Fruit fly (Drosophila melanogaster) whole organism, embryonic: ENCODE data around the gene wg.

Experiments used
- CG10366 ChIP-seq: fragments of 200-800 bp; sonication (Bioruptor generic); IDR thresholded peaks from 2 replicates; pipeline ENCODE4 v1.3.6; 2022; ENCODE audit warnings: missing biosample characterization, missing genetic modification characterization
- CG11560 ChIP-seq: fragments of 200-800 bp; sonication (Bioruptor generic); IDR thresholded peaks from 3 replicates; pipeline ENCODE4 v1.3.6; 2022; ENCODE audit warnings: missing biosample characterization, missing genetic modification characterization
- CG12744 ChIP-seq: fragments of 200-800 bp; sonication (Bioruptor generic); optimal IDR thresholded peaks from 2 replicates; lab custom pipeline; 2016; ENCODE audit warnings: missing biosample characterization, missing genetic modification characterization
- CG12942 ChIP-seq: fragments of 200-800 bp; sonication (Bioruptor generic); optimal IDR thresholded peaks from 3 replicates; lab custom pipeline; 2016; ENCODE audit warnings: missing biosample characterization, missing genetic modification characterization
- CG1602 ChIP-seq: fragments of 200-800 bp; sonication (Bioruptor generic); optimal IDR thresholded peaks from 3 replicates; lab custom pipeline; 2016; ENCODE audit warnings: missing biosample characterization, missing genetic modification characterization
- CG16813 ChIP-seq: fragments of 200-800 bp; sonication (Bioruptor generic); IDR thresholded peaks from 3 replicates; pipeline ENCODE4 v1.3.6; 2022; ENCODE audit warnings: missing biosample characterization, missing genetic modification characterization; ENCODE audit not compliant: partially characterized antibody
- CG17361 ChIP-seq: fragments of 200-800 bp; sonication (Bioruptor generic); IDR thresholded peaks from 3 replicates; pipeline ENCODE4 v1.3.6; 2022; ENCODE audit warnings: missing biosample characterization, missing genetic modification characterization
- CG17568 ChIP-seq: fragments of 200-800 bp; sonication (Bioruptor generic); optimal IDR thresholded peaks from 2 replicates; lab custom pipeline; 2018; ENCODE audit warnings: missing biosample characterization, mild to moderate bottlenecking, missing genetic modification characterization, moderate library complexity
- CG17829 ChIP-seq: fragments of 200-800 bp; optimal IDR thresholded peaks from 2 replicates; lab custom pipeline; 2019; ENCODE audit warnings: missing biosample characterization, mild to moderate bottlenecking, missing genetic modification characterization, moderate library complexity
- CG18011 ChIP-seq: fragments of 200-800 bp; sonication (Bioruptor generic); optimal IDR thresholded peaks from 2 replicates; lab custom pipeline; 2017; ENCODE audit warnings: missing biosample characterization, missing genetic modification characterization, mild to moderate bottlenecking, moderate library complexity, missing genotype
- CG30020 ChIP-seq: fragments of 200-800 bp; optimal IDR thresholded peaks from 2 replicates; lab custom pipeline; 2019; ENCODE audit warnings: missing biosample characterization, mild to moderate bottlenecking, missing genetic modification characterization, moderate library complexity
- CG30431 ChIP-seq: fragments of 200-800 bp; sonication (Bioruptor generic); optimal IDR thresholded peaks from 2 replicates; lab custom pipeline; 2017; ENCODE audit warnings: missing biosample characterization, missing genetic modification characterization
- CG31365 ChIP-seq: fragments of 200-800 bp; sonication (Bioruptor generic); optimal IDR thresholded peaks from 2 replicates; lab custom pipeline; 2018; ENCODE audit warnings: missing biosample characterization, mild to moderate bottlenecking, missing genetic modification characterization
- CG31441 ChIP-seq: fragments of 200-800 bp; sonication (Bioruptor generic); IDR thresholded peaks from 2 replicates; pipeline ENCODE4 v1.3.6; 2022; ENCODE audit warnings: missing biosample characterization, missing genetic modification characterization
- CG34224 ChIP-seq: fragments of 200-800 bp; sonication (Bioruptor generic); IDR thresholded peaks from 3 replicates; pipeline ENCODE4 v1.3.6; 2022; ENCODE audit warnings: missing biosample characterization, missing genetic modification characterization; ENCODE audit not compliant: partially characterized antibody
- CG34422 ChIP-seq: fragments of 200-800 bp; sonication (Bioruptor generic); IDR thresholded peaks from 3 replicates; pipeline ENCODE4 v1.3.6; 2022; ENCODE audit warnings: missing biosample characterization, missing genetic modification characterization
- CG4360 ChIP-seq: fragments of 200-800 bp; sonication (Bioruptor generic); IDR thresholded peaks from 2 replicates; pipeline ENCODE4 v1.3.6; 2022; ENCODE audit warnings: missing biosample characterization, missing genetic modification characterization
- CG5180 ChIP-seq: fragments of 200-800 bp; sonication (Bioruptor generic); optimal IDR thresholded peaks from 3 replicates; lab custom pipeline; 2017; ENCODE audit warnings: missing biosample characterization, missing genetic modification characterization, mild to moderate bottlenecking, moderate library complexity, missing genetic modification reagents
- CG6175 ChIP-seq: fragments of 200-800 bp; sonication (Bioruptor generic); IDR thresholded peaks from 3 replicates; pipeline ENCODE4 v1.3.6; 2022; ENCODE audit warnings: missing biosample characterization, missing genetic modification characterization
- CG6254 ChIP-seq: fragments of 200-800 bp; sonication (Bioruptor generic); optimal IDR thresholded peaks from 3 replicates; lab custom pipeline; 2017; ENCODE audit warnings: mild to moderate bottlenecking, missing biosample characterization, missing genetic modification reagents, missing genetic modification characterization
- CG7786 ChIP-seq: fragments of 200-800 bp; sonication (Bioruptor generic); optimal IDR thresholded peaks from 2 replicates; lab custom pipeline; 2016; ENCODE audit warnings: missing biosample characterization, missing genetic modification characterization
- CG7839 ChIP-seq: fragments of 200-800 bp; sonication (Bioruptor generic); optimal IDR thresholded peaks from 3 replicates; lab custom pipeline; 2018; ENCODE audit warnings: missing biosample characterization, mild to moderate bottlenecking, missing genetic modification characterization, moderate library complexity
- CG8924 ChIP-seq: fragments of 200-800 bp; optimal IDR thresholded peaks from 3 replicates; lab custom pipeline; 2019; ENCODE audit warnings: missing biosample characterization, mild to moderate bottlenecking, missing genetic modification characterization, moderate library complexity
- Dll ChIP-seq: fragments of 200-800 bp; sonication (Bioruptor generic); IDR thresholded peaks from 4 replicates; pipeline ENCODE4 v1.3.6; 2022; ENCODE audit warnings: missing biosample characterization, missing genetic modification characterization; ENCODE audit not compliant: partially characterized antibody
- Doc2 ChIP-seq: fragments of 200-800 bp; sonication (Bioruptor generic); IDR thresholded peaks from 2 replicates; pipeline ENCODE4 v1.3.6; 2022; ENCODE audit warnings: missing biosample characterization, missing genetic modification characterization
- Ets65A ChIP-seq: fragments of 200-800 bp; sonication (Bioruptor generic); peaks from one replicate; lab custom pipeline; 2016; ENCODE audit warnings: missing biosample characterization, missing genetic modification characterization
- Gug ChIP-seq: fragments of 200-800 bp; sonication (Bioruptor generic); IDR thresholded peaks from 4 replicates; pipeline ENCODE4 v1.3.6; 2022; ENCODE audit warnings: missing biosample characterization, missing genetic modification characterization
- Lhr ChIP-seq: fragments of 200-800 bp; sonication (Bioruptor generic); optimal IDR thresholded peaks from 3 replicates; lab custom pipeline; 2017; ENCODE audit warnings: mild to moderate bottlenecking, missing biosample characterization, missing genetic modification reagents, missing genetic modification characterization
- Lim3 ChIP-seq: fragments of 200-800 bp; sonication (Bioruptor generic); IDR thresholded peaks from 2 replicates; pipeline ENCODE4 v1.3.6; 2022; ENCODE audit warnings: missing biosample characterization, missing genetic modification characterization
- Max ChIP-seq: fragments of 200-800 bp; sonication (Bioruptor generic); optimal IDR thresholded peaks from 2 replicates; lab custom pipeline; 2016; ENCODE audit warnings: missing biosample characterization, mild to moderate bottlenecking, missing genetic modification characterization
- Scr ChIP-seq: fragments of 200-800 bp; sonication (Bioruptor generic); IDR thresholded peaks from 2 replicates; pipeline ENCODE4 v1.3.6; 2022; ENCODE audit warnings: missing biosample characterization, missing genetic modification characterization; ENCODE audit not compliant: partially characterized antibody
- Sry-β ChIP-seq: fragments of 200-800 bp; sonication (Bioruptor generic); optimal IDR thresholded peaks from 2 replicates; lab custom pipeline; 2018; ENCODE audit warnings: missing biosample characterization, mild to moderate bottlenecking, missing genetic modification characterization, moderate library complexity
- Sry-δ ChIP-seq: fragments of 200-800 bp; sonication (Bioruptor generic); optimal IDR thresholded peaks from 2 replicates; lab custom pipeline; 2016; ENCODE audit warnings: missing biosample characterization, missing genetic modification characterization
- Tbp ChIP-seq: fragments of >200 bp; optimal IDR thresholded peaks from 2 replicates; lab custom pipeline; 2018; ENCODE audit warnings: missing biosample characterization, missing genetic modification characterization
- Vsx1 ChIP-seq: fragments of 200-800 bp; sonication (Bioruptor generic); optimal IDR thresholded peaks from 2 replicates; lab custom pipeline; 2017; ENCODE audit warnings: missing biosample characterization, mild to moderate bottlenecking, missing genetic modification characterization, missing genetic modification reagents
- al ChIP-seq: fragments of 200-800 bp; sonication (Bioruptor generic); IDR thresholded peaks from 2 replicates; pipeline ENCODE4 v1.3.6; 2022; ENCODE audit warnings: missing biosample characterization, missing genetic modification characterization
- amos ChIP-seq: fragments of 200-800 bp; sonication (Bioruptor generic); IDR thresholded peaks from 2 replicates; pipeline ENCODE4 v1.3.6; 2022; ENCODE audit warnings: missing biosample characterization, missing genetic modification characterization; ENCODE audit not compliant: partially characterized antibody
- aop ChIP-seq: fragments of 200-800 bp; sonication (Bioruptor generic); IDR thresholded peaks from 2 replicates; pipeline ENCODE4 v1.3.6; 2022; ENCODE audit warnings: missing biosample characterization, missing genetic modification characterization
- crc ChIP-seq: fragments of 200-800 bp; sonication (Bioruptor generic); optimal IDR thresholded peaks from 2 replicates; lab custom pipeline; 2016; ENCODE audit warnings: missing biosample characterization, missing genetic modification characterization
- crp ChIP-seq, 2 experiments: fragments of 200-800 bp; sonication (Bioruptor generic); optimal IDR thresholded peaks; 2 replicates in 1 of 2; 3 replicates in 1 of 2; lab custom pipeline; 2017; ENCODE audit warnings: missing biosample characterization in 2 of 2, missing genetic modification characterization in 2 of 2, mild to moderate bottlenecking in 1 of 2, moderate library complexity in 1 of 2
- dmrt99B ChIP-seq: fragments of 200-800 bp; sonication (Bioruptor generic); optimal IDR thresholded peaks from 2 replicates; lab custom pipeline; 2018; ENCODE audit warnings: missing biosample characterization, mild to moderate bottlenecking, missing genetic modification characterization, moderate library complexity
- dpn ChIP-seq, 2 experiments: fragments of 200-800 bp; sonication (Bioruptor generic); optimal IDR thresholded peaks; 3 replicates each; lab custom pipeline; 2016; ENCODE audit warnings: missing biosample characterization in 2 of 2, missing genetic modification characterization in 2 of 2
- fd3F ChIP-seq: fragments of 200-800 bp; sonication (Bioruptor generic); optimal IDR thresholded peaks from 2 replicates; lab custom pipeline; 2018; ENCODE audit warnings: missing biosample characterization, mild to moderate bottlenecking, missing genetic modification characterization, moderate library complexity
- gce ChIP-seq: fragments of 200-800 bp; sonication (Bioruptor generic); IDR thresholded peaks from 3 replicates; pipeline ENCODE4 v1.3.6; 2022; ENCODE audit warnings: missing biosample characterization, missing genetic modification characterization
- kah ChIP-seq: fragments of 200-800 bp; sonication (Bioruptor generic); optimal IDR thresholded peaks from 2 replicates; lab custom pipeline; 2018; ENCODE audit warnings: missing biosample characterization, mild to moderate bottlenecking, missing genetic modification characterization
- klu ChIP-seq: fragments of 200-800 bp; sonication (Bioruptor generic); IDR thresholded peaks from 2 replicates; pipeline ENCODE4 v1.3.6; 2022; ENCODE audit warnings: missing biosample characterization, missing genetic modification characterization
- row ChIP-seq: fragments of 200-800 bp; sonication (Bioruptor generic); IDR thresholded peaks from 3 replicates; pipeline ENCODE4 v1.3.6; 2022; ENCODE audit warnings: missing biosample characterization, missing genetic modification characterization
- slou ChIP-seq: fragments of 200-800 bp; sonication (Bioruptor generic); optimal IDR thresholded peaks from 3 replicates; lab custom pipeline; 2016; ENCODE audit warnings: missing biosample characterization, missing genetic modification characterization
- sob ChIP-seq: fragments of 200-800 bp; sonication (Bioruptor generic); IDR thresholded peaks from 2 replicates; pipeline ENCODE4 v1.3.6; 2022; ENCODE audit warnings: missing biosample characterization, missing genetic modification characterization
- tna ChIP-seq: fragments of 200-800 bp; sonication (Bioruptor generic); IDR thresholded peaks from 2 replicates; pipeline ENCODE4 v1.3.6; 2022; ENCODE audit warnings: missing biosample characterization, missing genetic modification characterization; ENCODE audit not compliant: partially characterized antibody

The wg gene

DNA sequence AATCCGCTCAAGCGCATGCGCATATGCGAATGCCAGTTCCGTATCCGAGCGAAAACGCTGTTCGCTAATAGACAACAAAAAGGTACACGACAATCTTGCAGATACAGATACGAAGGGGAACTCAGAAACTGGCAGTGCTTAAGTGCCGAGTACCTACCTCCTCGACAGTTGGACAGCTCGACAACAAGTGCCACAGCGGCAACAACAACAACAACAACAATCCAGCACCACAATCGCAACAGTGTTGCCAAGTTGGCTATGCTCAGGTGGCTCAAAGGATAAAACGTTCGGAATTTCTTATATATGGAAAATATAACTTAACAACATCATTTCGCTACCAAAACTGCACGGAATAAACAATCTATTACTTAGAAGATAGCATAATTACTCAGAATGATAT, 17.1 kb upstream of the wg start:
- TF ChIP-seq Sry-β: peak; percentile 37
- TF ChIP-seq dmrt99B (tag; lab: Kevin White, UChicago): no peak
- TF ChIP-seq CG12744 (GFP tag; lab: Kevin White, UChicago): no peak
- no peak for TF ChIP-seq Doc2 (GFP tag; lab: Robert Waterston, UW)
- no peak for TF ChIP-seq CG11560 (tag; lab: Robert Waterston, UW)
- peak; percentile 47 for TF ChIP-seq Ets65A (GFP tag; lab: Kevin White, UChicago)
- TF ChIP-seq CG34224: no peak
- peak; percentile 81 for TF ChIP-seq CG4360 (GFP tag; lab: Robert Waterston, UW)
- no peak for TF ChIP-seq Gug (GFP tag; lab: Robert Waterston, UW)
- no peak for TF ChIP-seq CG17568 (GFP tag; lab: Kevin White, UChicago)
- no peak for TF ChIP-seq al (GFP tag; lab: Robert Waterston, UW)

DNA sequence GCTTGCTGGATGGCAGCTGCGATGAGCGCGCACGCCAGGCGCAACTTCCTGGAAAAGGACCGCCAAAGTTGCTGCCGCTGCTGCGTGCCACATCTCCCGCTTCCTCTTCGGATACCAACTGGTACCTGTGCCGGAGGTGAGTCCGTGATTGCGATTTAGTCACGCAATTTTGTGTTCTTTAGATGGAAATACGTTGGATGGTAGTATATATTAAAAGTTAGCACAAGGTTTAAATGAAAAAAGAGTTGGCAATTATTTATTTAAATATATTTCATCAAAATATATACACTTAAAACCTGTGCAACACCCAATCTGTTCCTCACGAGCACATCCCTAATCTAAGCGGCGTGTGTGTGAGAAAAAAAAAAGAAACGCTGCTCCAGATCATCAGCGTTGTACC, 16.4 kb upstream of the wg start:
- no peak for TF ChIP-seq CG8924 (tag; lab: Kevin White, UChicago)
- TF ChIP-seq CG5180 (GFP tag; lab: Kevin White, UChicago): no peak
- 0 out of 3 replicates have a peak, but pooled peaks have one; percentile 40 for TF ChIP-seq CG16813
- TF ChIP-seq amos (GFP tag; lab: Robert Waterston, UW): peak; percentile 18; the same call in 1 of the 2 replicates
- no peak for TF ChIP-seq kah (GFP tag; lab: Kevin White, UChicago)
- TF ChIP-seq slou (GFP tag; lab: Kevin White, UChicago): no peak
- no peak for TF ChIP-seq Sry-δ (GFP tag; lab: Kevin White, UChicago)
- TF ChIP-seq Vsx1: no peak
- TF ChIP-seq aop (GFP tag; lab: Robert Waterston, UW): no peak
- TF ChIP-seq Tbp (GFP tag; lab: Kevin White, UChicago): no peak
- TF ChIP-seq CG4360 (GFP tag; lab: Robert Waterston, UW): 0 out of 2 replicates have a peak, but pooled peaks have one; percentile 21
- TF ChIP-seq dpn (GFP tag; optimal IDR thresholded peaks at IDR 0.05; lab: Kevin White, UChicago): no peak
- no peak for TF ChIP-seq CG7786 (GFP tag; lab: Kevin White, UChicago)
- no peak for TF ChIP-seq CG30020 (tag; lab: Kevin White, UChicago)
- TF ChIP-seq CG31365 (tag; lab: Kevin White, UChicago): no peak
- TF ChIP-seq fd3F (GFP tag; lab: Kevin White, UChicago): no peak
- no peak for TF ChIP-seq CG34422 (GFP tag; lab: Robert Waterston, UW)
- no peak for TF ChIP-seq Lim3 (GFP tag; lab: Robert Waterston, UW)
- no peak for TF ChIP-seq CG17829 (tag; lab: Kevin White, UChicago)
- TF ChIP-seq Max: no peak
- TF ChIP-seq CG7839 (tag; lab: Kevin White, UChicago): no peak
- TF ChIP-seq crp (GFP tag; optimal IDR thresholded peaks at IDR 0.05; lab: Kevin White, UChicago): no peak
- no peak for TF ChIP-seq CG10366
- TF ChIP-seq klu: no peak
- TF ChIP-seq sob (GFP tag; lab: Robert Waterston, UW): no peak
- TF ChIP-seq CG1602 (GFP tag; lab: Kevin White, UChicago): no peak
- TF ChIP-seq Dll (GFP tag; lab: Robert Waterston, UW): peak; percentile 66
- TF ChIP-seq CG30431: no peak
- 0 out of 2 replicates have a peak, but pooled peaks have one; percentile 41 for TF ChIP-seq Scr
- no peak for TF ChIP-seq Lhr (GFP tag; lab: Kevin White, UChicago)
- no peak for TF ChIP-seq gce (GFP tag; lab: Robert Waterston, UW)
- no peak for TF ChIP-seq CG18011
- TF ChIP-seq tna (GFP tag; lab: Robert Waterston, UW): no peak
- 0 out of 3 replicates have a peak, but pooled peaks have one; percentile 29 for TF ChIP-seq row (GFP tag; lab: Robert Waterston, UW)
- TF ChIP-seq CG12942 (GFP tag; lab: Kevin White, UChicago): no peak
- no peak for TF ChIP-seq CG6175 (GFP tag; lab: Robert Waterston, UW)
- no peak for TF ChIP-seq crc
- TF ChIP-seq CG17361 (GFP tag; lab: Robert Waterston, UW): no peak
- TF ChIP-seq CG6254: no peak
- no peak for TF ChIP-seq CG31441 (GFP tag; lab: Robert Waterston, UW)
